Worm (Caenorhabditis elegans) whole organism, L4 larva: ENCODE results near the gene srz-20.

Experiments used
- R02D3.7 ChIP-seq: fragments of 150-350 bp; sonication (generic microtip); optimal IDR thresholded peaks from 3 replicates; lab custom pipeline; 2014; ENCODE audit warnings: missing biosample characterization, missing genetic modification characterization
- T20F7.1 ChIP-seq: fragments of 200-800 bp; sonication (Bioruptor generic); optimal IDR thresholded peaks from 2 replicates; lab custom pipeline; 2018; ENCODE audit warnings: mild to moderate bottlenecking, missing genetic modification characterization, missing compliant biosample characterization
- T26A8.4 ChIP-seq: fragments of 200-800 bp; sonication (Bioruptor generic); IDR thresholded peaks from 2 replicates; pipeline ENCODE4 v1.3.6; 2022; ENCODE audit warnings: missing genetic modification characterization, missing compliant biosample characterization
- ZK546.5 ChIP-seq, 2 experiments: sonication (generic microtip); optimal IDR thresholded peaks; 2 replicates each; lab custom pipeline; 2017; ENCODE audit warnings: missing biosample characterization in 2 of 2, missing genetic modification characterization in 2 of 2
- dpl-1 ChIP-seq: fragments of 150-350 bp; optimal IDR thresholded peaks from 2 replicates; lab custom pipeline; 2014; ENCODE audit warnings: missing biosample characterization, missing genetic modification reagents, missing genetic modification characterization
- dve-1 ChIP-seq: sonication (generic microtip); optimal IDR thresholded peaks from 2 replicates; lab custom pipeline; 2017; ENCODE audit warnings: antibody characterized with exemption, mild to moderate bottlenecking, missing genetic modification characterization, missing compliant biosample characterization; ENCODE audit not compliant: insufficient read depth
- lin-1 ChIP-seq: fragments of 200-800 bp; sonication (Bioruptor generic); IDR thresholded peaks from 2 replicates; pipeline ENCODE4 v1.3.6; 2022; ENCODE audit warnings: missing genetic modification reagents, missing genetic modification characterization, missing compliant biosample characterization
- madf-9 ChIP-seq: fragments of 200-800 bp; sonication (Bioruptor generic); conservative IDR thresholded peaks from 2 replicates; pipeline ENCODE4 v1.3.6; 2022; ENCODE audit warnings: missing genetic modification reagents, missing genetic modification characterization, missing compliant biosample characterization
- nhr-25 ChIP-seq: sonication (generic microtip); optimal IDR thresholded peaks from 2 replicates; lab custom pipeline; 2017; ENCODE audit warnings: missing genetic modification characterization, mild to moderate bottlenecking, missing compliant biosample characterization, antibody characterized with exemption, moderate library complexity, borderline replicate concordance; ENCODE audit not compliant: insufficient read depth
- nhr-76 ChIP-seq: fragments of 150-350 bp; optimal IDR thresholded peaks from 2 replicates; lab custom pipeline; 2014; ENCODE audit warnings: missing biosample characterization, missing genetic modification characterization
- skn-1 ChIP-seq: fragments of 150-350 bp; optimal IDR thresholded peaks from 2 replicates; lab custom pipeline; 2014; ENCODE audit warnings: missing biosample characterization, missing genetic modification characterization
- snpc-4 ChIP-seq: fragments of 150-350 bp; optimal IDR thresholded peaks from 2 replicates; lab custom pipeline; 2014; ENCODE audit warnings: missing biosample characterization, missing genetic modification characterization

ce11 chrIV:3894004-3894480, 21.4 kb upstream of the srz-20 start, which contains the start of gene F56D6.8:
- TF ChIP-seq R02D3.7 (tag; lab: Kevin White, UChicago) (no peak), nhr-76 (tag; lab: Kevin White, UChicago) (no peak), dve-1 (tag; lab: Kevin White, UChicago) (no peak), dpl-1 (GFP tag; lab: Kevin White, UChicago) (no peak), madf-9 (no peak), T26A8.4 (GFP tag; lab: Robert Waterston, UW) (no peak), lin-1 (GFP tag; lab: Robert Waterston, UW) (no peak), T20F7.1 (GFP tag; lab: Kevin White, UChicago) (no peak), skn-1 (tag; lab: Kevin White, UChicago) (no peak), nhr-25 (no peak), ZK546.5 (tag; optimal IDR thresholded peaks at IDR 0.05; lab: Kevin White, UChicago) (no peak), snpc-4 (tag; lab: Kevin White, UChicago) (no peak)
